Fruit fly (Drosophila melanogaster) whole organism: ENCODE results near the gene Doc2.

Experiments used
- CG8478 ChIP-seq: fragments of >200 bp; optimal IDR thresholded peaks from 2 replicates; lab custom pipeline; 2018; ENCODE audit warnings: inconsistent platforms
- Dll ChIP-seq: fragments of >200 bp; optimal IDR thresholded peaks from 2 replicates; lab custom pipeline; 2017
- EcR ChIP-seq, 2 experiments: fragments of >200 bp; optimal IDR thresholded peaks; 2 replicates each; lab custom pipeline; 2017; ENCODE audit warnings: missing biosample characterization in 2 of 2, missing genetic modification characterization in 2 of 2, missing genetic modification reagents in 2 of 2
- pan ChIP-seq: fragments of >200 bp; optimal IDR thresholded peaks from 2 replicates; lab custom pipeline; 2017
- psq ChIP-seq: fragments of >200 bp; optimal IDR thresholded peaks from 2 replicates; lab custom pipeline; 2017
- usp ChIP-seq: fragments of >200 bp; optimal IDR thresholded peaks from 2 replicates; lab custom pipeline; 2017; ENCODE audit warnings: missing biosample characterization, missing genetic modification characterization, mixed read lengths

DNA sequence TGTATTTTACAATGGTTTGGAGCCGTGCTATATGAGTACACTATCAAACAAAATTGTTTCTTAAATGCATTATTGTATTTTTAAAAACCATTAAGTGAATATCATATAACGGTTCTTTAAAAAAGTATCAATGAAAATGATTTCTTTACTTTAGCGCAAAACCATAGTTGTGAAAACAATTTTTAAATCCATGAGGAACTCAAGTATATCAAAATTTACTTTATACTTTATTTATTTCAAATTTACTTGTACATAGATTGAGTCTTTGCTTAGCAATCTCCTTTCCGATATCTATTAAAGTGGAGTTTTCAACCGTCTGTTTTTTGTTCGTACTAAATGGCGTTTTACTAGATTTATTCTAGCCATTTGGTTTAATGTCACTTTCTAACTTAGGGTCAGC lies 28.0 kb upstream of the Doc2 start, which contains the start of gene Argk2:
- TF ChIP-seq pan (lab: Kevin White, UChicago) (no peak), usp (GFP tag; lab: Kevin White, UChicago) (no peak), EcR (GFP tag; optimal IDR thresholded peaks at IDR 0.05; lab: Kevin White, UChicago) (no peak), psq (lab: Kevin White, UChicago) (no peak), CG8478 (lab: Kevin White, UChicago) (no peak), Dll (lab: Kevin White, UChicago) (no peak)
